Worm (Caenorhabditis elegans) whole organism, late embryonic: ENCODE data around the gene M142.5.

Experiments used
- K02D7.2 ChIP-seq: sonication (generic microtip); optimal IDR thresholded peaks from 2 replicates; lab custom pipeline; 2017; ENCODE audit warnings: mild to moderate bottlenecking, missing genetic modification characterization, missing compliant biosample characterization
- K09A11.1 ChIP-seq: sonication (generic microtip); optimal IDR thresholded peaks from 2 replicates; lab custom pipeline; 2017; ENCODE audit warnings: antibody characterized with exemption, mild to moderate bottlenecking, missing genetic modification characterization, missing compliant biosample characterization; ENCODE audit not compliant: insufficient read depth
- Y22D7AL.16 ChIP-seq: sonication (generic microtip); optimal IDR thresholded peaks from 2 replicates; lab custom pipeline; 2016; ENCODE audit warnings: missing genetic modification characterization, missing compliant biosample characterization
- ceh-14 ChIP-seq: sonication (generic microtip); optimal IDR thresholded peaks from 2 replicates; lab custom pipeline; 2016; ENCODE audit warnings: missing genotype, missing genetic modification characterization, missing compliant biosample characterization
- ceh-18 ChIP-seq: sonication (generic microtip); optimal IDR thresholded peaks from 2 replicates; lab custom pipeline; 2016; ENCODE audit warnings: missing genetic modification characterization, missing compliant biosample characterization
- ceh-24 ChIP-seq: sonication (generic microtip); optimal IDR thresholded peaks from 2 replicates; lab custom pipeline; 2016; ENCODE audit warnings: mild to moderate bottlenecking, missing genetic modification characterization, missing compliant biosample characterization
- ceh-30 ChIP-seq: fragments of 150-350 bp; optimal IDR thresholded peaks from 2 replicates; lab custom pipeline; 2014; ENCODE audit warnings: missing biosample characterization, missing genetic modification characterization
- ceh-31 ChIP-seq: sonication (generic microtip); optimal IDR thresholded peaks from 2 replicates; lab custom pipeline; 2016; ENCODE audit warnings: missing genetic modification characterization, missing compliant biosample characterization
- ceh-34 ChIP-seq: sonication (generic microtip); optimal IDR thresholded peaks from 2 replicates; lab custom pipeline; 2016; ENCODE audit warnings: mild to moderate bottlenecking, missing genetic modification characterization, missing compliant biosample characterization
- ceh-48 ChIP-seq: sonication (generic microtip); optimal IDR thresholded peaks from 2 replicates; lab custom pipeline; 2016; ENCODE audit warnings: missing genetic modification characterization, inconsistent platforms, missing compliant biosample characterization
- che-1 ChIP-seq: sonication (generic microtip); optimal IDR thresholded peaks from 2 replicates; lab custom pipeline; 2016; ENCODE audit warnings: mild to moderate bottlenecking, missing genetic modification characterization, missing compliant biosample characterization
- elt-2 ChIP-seq: sonication (generic microtip); optimal IDR thresholded peaks from 2 replicates; lab custom pipeline; 2016; ENCODE audit warnings: missing genetic modification reagents, missing genetic modification characterization, missing compliant biosample characterization
- elt-4 ChIP-seq: sonication (generic microtip); optimal IDR thresholded peaks from 2 replicates; lab custom pipeline; 2016; ENCODE audit warnings: missing genetic modification characterization, missing compliant biosample characterization
- eyg-1 ChIP-seq: sonication (generic microtip); optimal IDR thresholded peaks from 2 replicates; lab custom pipeline; 2016; ENCODE audit warnings: missing genotype, missing genetic modification characterization, missing compliant biosample characterization
- fax-1 ChIP-seq: sonication (generic microtip); optimal IDR thresholded peaks from 2 replicates; lab custom pipeline; 2016; ENCODE audit warnings: missing genotype, missing genetic modification characterization, missing compliant biosample characterization
- fkh-10 ChIP-seq: fragments of 150-350 bp; optimal IDR thresholded peaks from 2 replicates; lab custom pipeline; 2014; ENCODE audit warnings: missing biosample characterization, missing genetic modification reagents, missing genetic modification characterization
- hlh-13 ChIP-seq: fragments of 200-800 bp; sonication (Bioruptor generic); optimal IDR thresholded peaks from 2 replicates; lab custom pipeline; 2018; ENCODE audit warnings: mild to moderate bottlenecking, missing genetic modification characterization, missing compliant biosample characterization
- hlh-15 ChIP-seq: sonication (generic microtip); optimal IDR thresholded peaks from 2 replicates; lab custom pipeline; 2016; ENCODE audit warnings: missing genetic modification characterization, missing compliant biosample characterization
- hlh-30 ChIP-seq: sonication (generic microtip); optimal IDR thresholded peaks from 2 replicates; lab custom pipeline; 2017; ENCODE audit warnings: antibody characterized with exemption, missing genetic modification characterization, missing compliant biosample characterization; ENCODE audit not compliant: insufficient read depth
- mec-3 ChIP-seq: sonication (generic microtip); optimal IDR thresholded peaks from 2 replicates; lab custom pipeline; 2016; ENCODE audit warnings: borderline replicate concordance, missing genetic modification characterization, missing compliant biosample characterization
- nfya-1 ChIP-seq: sonication (generic microtip); optimal IDR thresholded peaks from 2 replicates; lab custom pipeline; 2017; ENCODE audit warnings: missing genetic modification characterization, mild to moderate bottlenecking, missing compliant biosample characterization, antibody characterized with exemption, moderate library complexity
- odd-2 ChIP-seq: sonication (generic microtip); optimal IDR thresholded peaks from 2 replicates; lab custom pipeline; 2017; ENCODE audit warnings: antibody characterized with exemption, mild to moderate bottlenecking, missing genetic modification characterization, missing compliant biosample characterization
- pat-9 ChIP-seq: fragments of 200-800 bp; sonication (Bioruptor generic); optimal IDR thresholded peaks from 2 replicates; lab custom pipeline; 2018; ENCODE audit warnings: mild to moderate bottlenecking, missing genetic modification characterization, moderate library complexity, missing compliant biosample characterization
- pha-2 ChIP-seq: sonication (generic microtip); optimal IDR thresholded peaks from 2 replicates; lab custom pipeline; 2017; ENCODE audit warnings: mild to moderate bottlenecking, missing genetic modification characterization, missing compliant biosample characterization
- pha-4 ChIP-seq: fragments of 150-350 bp; optimal IDR thresholded peaks from 2 replicates; lab custom pipeline; 2018; ENCODE audit warnings: missing biosample characterization, missing genetic modification reagents, missing genetic modification characterization
- ref-2 ChIP-seq: sonication (generic microtip); optimal IDR thresholded peaks from 2 replicates; lab custom pipeline; 2016; ENCODE audit warnings: missing genetic modification characterization, missing compliant biosample characterization
- rnt-1 ChIP-seq: sonication (generic microtip); optimal IDR thresholded peaks from 2 replicates; lab custom pipeline; 2016; ENCODE audit warnings: missing genetic modification characterization, missing compliant biosample characterization
- sdc-2 ChIP-seq: sonication (generic microtip); optimal IDR thresholded peaks from 2 replicates; lab custom pipeline; 2016; ENCODE audit warnings: missing genotype, missing genetic modification characterization, missing compliant biosample characterization
- sox-2 ChIP-seq: fragments of 200-800 bp; sonication (Bioruptor generic); IDR thresholded peaks from 2 replicates; pipeline ENCODE4 v1.3.6; 2022; ENCODE audit warnings: missing genetic modification reagents, missing genetic modification characterization, missing compliant biosample characterization
- tbx-7 ChIP-seq: sonication (generic microtip); optimal IDR thresholded peaks from 2 replicates; lab custom pipeline; 2016; ENCODE audit warnings: missing genotype, missing genetic modification characterization, missing compliant biosample characterization
- unc-3 ChIP-seq, 2 experiments: fragments of 200-800 bp in 1 of 2; sonication (Bioruptor generic) in 1 of 2; sonication (generic microtip) in 1 of 2; conservative IDR thresholded peaks in 1 of 2; optimal IDR thresholded peaks in 1 of 2; 2 replicates each; pipeline versions ENCODE4 v1.3.6 to Lab custom; 2016 to 2022; ENCODE audit warnings: missing compliant biosample characterization in 2 of 2, missing genetic modification characterization in 2 of 2, missing genetic modification reagents in 1 of 2
- unc-42 ChIP-seq: sonication (generic microtip); optimal IDR thresholded peaks from 2 replicates; lab custom pipeline; 2016; ENCODE audit warnings: missing genotype, missing genetic modification characterization, missing compliant biosample characterization
- unc-55 ChIP-seq: sonication (generic microtip); optimal IDR thresholded peaks from 2 replicates; lab custom pipeline; 2017; ENCODE audit warnings: missing biosample characterization, missing genetic modification reagents, missing genetic modification characterization
- unc-86 ChIP-seq: sonication (generic microtip); optimal IDR thresholded peaks from 2 replicates; lab custom pipeline; 2016; ENCODE audit warnings: missing genetic modification characterization, missing compliant biosample characterization
- ztf-16 ChIP-seq: sonication (generic microtip); optimal IDR thresholded peaks from 2 replicates; lab custom pipeline; 2017; ENCODE audit warnings: missing genetic modification characterization, missing compliant biosample characterization

M142.5 gene

DNA sequence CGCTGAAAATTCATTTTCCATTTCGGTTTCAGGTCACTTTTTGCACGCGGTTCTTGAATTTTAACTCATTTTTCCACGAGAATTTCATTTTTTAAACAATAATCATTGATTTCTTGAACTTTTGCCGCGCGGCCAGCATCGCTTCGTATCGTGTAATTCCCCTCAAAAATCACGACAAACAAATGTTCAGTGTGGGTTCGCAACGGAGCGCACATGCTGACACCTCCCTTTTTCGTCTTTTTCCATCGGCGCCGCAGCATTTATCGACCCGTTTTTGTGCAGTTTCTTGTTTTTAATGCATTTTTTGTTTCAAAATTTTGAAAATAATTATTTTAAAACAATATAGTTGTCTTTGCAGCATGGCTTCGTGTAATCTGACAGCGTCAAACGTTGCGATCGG is at the start of gene M142.5:
Gene M142.5 (plus strand): TSS at position 352 of the 400 bp plus-strand sequence.
- TF ChIP-seq pha-4 (tag; lab: Kevin White, UChicago) (no peak), ceh-14 (tag; lab: Kevin White, UChicago) (no peak), sdc-2 (tag; lab: Kevin White, UChicago) (no peak), sox-2 (GFP tag; lab: Robert Waterston, UW) (no peak), ceh-31 (peak; percentile 7)
- TF ChIP-seq, all 69 proteins: peak for 1

DNA sequence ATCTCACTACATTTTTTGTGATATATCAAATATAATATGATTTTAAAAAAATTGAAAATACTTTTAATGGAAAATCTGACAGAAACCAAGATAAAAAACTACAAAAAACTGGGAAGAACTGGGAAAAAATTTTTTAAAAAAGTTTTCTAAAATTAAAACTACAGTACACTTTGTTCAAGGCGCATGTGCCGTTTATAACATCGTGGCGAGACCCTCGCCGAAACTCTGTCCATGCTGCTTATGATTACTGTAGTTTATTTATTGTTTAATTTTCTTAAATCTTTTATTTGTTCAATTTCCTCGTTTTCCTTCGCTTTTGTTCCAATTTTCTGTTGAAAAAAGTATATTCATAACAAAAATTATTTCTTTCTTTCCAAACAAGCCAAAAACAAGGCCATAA is 49.5 kb upstream of the M142.5 start, which contains the start of gene athp-1:
Gene athp-1 (plus strand): TSS at position 305 of the 400 bp plus-strand sequence.
- TF ChIP-seq rnt-1 = no peak
- TF ChIP-seq sdc-2 (tag; lab: Kevin White, UChicago) = no peak
- TF ChIP-seq unc-55 (GFP tag; lab: Kevin White, UChicago) = no peak
- no peak for TF ChIP-seq elt-2 (tag; lab: Kevin White, UChicago)
- no peak for TF ChIP-seq hlh-30 (tag; lab: Kevin White, UChicago)
- no peak for TF ChIP-seq hlh-13 (GFP tag; lab: Kevin White, UChicago)
- TF ChIP-seq fkh-10 (GFP tag; lab: Kevin White, UChicago) = no peak
- no peak for TF ChIP-seq odd-2
- TF ChIP-seq ztf-16 = no peak
- no peak for TF ChIP-seq ceh-31

DNA sequence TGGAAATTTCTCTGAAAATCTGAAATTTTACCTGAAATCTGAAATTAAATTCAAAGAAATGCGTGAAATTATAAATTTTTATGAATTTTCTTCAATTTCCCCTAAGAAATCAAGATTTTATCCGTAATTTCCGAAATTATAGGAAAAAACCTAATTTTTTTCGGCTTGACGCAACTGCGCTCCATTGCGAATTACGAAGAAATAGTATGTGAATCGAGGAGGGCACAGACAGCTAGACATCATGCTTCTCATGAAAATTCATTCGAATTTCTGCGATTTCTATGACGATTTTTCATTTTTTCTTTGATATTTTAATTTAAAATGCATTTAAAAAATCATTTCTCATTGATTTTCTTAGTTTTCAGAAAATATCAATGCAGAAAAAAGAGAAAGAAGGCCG is 49.0 kb upstream of the M142.5 start:
- TF ChIP-seq tbx-7 (tag; lab: Kevin White, UChicago) (no peak), ceh-34 (tag; lab: Kevin White, UChicago) (no peak), ref-2 (tag; lab: Kevin White, UChicago) (no peak), hlh-15 (tag; lab: Kevin White, UChicago) (no peak), ceh-31 (peak; percentile 39), ceh-14 (tag; lab: Kevin White, UChicago) (no peak), elt-2 (tag; lab: Kevin White, UChicago) (no peak), K09A11.1 (tag; lab: Kevin White, UChicago) (no peak), unc-42 (tag; lab: Kevin White, UChicago) (peak; percentile 87), unc-86 (tag; lab: Kevin White, UChicago) (no peak), che-1 (tag; lab: Kevin White, UChicago) (no peak), ceh-18 (tag; lab: Kevin White, UChicago) (peak; percentile 8), fax-1 (no peak), Y22D7AL.16 (tag; lab: Kevin White, UChicago) (no peak), K02D7.2 (tag; lab: Kevin White, UChicago) (no peak), pat-9 (tag; lab: Kevin White, UChicago) (no peak), mec-3 (tag; lab: Kevin White, UChicago) (no peak), rnt-1 (no peak), sdc-2 (tag; lab: Kevin White, UChicago) (no peak), pha-2 (tag; lab: Kevin White, UChicago) (no peak), ceh-24 (no peak), nfya-1 (peak; percentile 59), fkh-10 (GFP tag; lab: Kevin White, UChicago) (no peak), unc-55 (GFP tag; lab: Kevin White, UChicago) (peak; percentile 24), unc-3 (GFP tag; conservative IDR thresholded peaks at IDR 0.05; lab: Robert Waterston, UW) (no peak), unc-3 (tag; optimal IDR thresholded peaks at IDR 0.05; lab: Kevin White, UChicago) (no peak), ceh-48 (tag; lab: Kevin White, UChicago) (peak; percentile 9)

DNA sequence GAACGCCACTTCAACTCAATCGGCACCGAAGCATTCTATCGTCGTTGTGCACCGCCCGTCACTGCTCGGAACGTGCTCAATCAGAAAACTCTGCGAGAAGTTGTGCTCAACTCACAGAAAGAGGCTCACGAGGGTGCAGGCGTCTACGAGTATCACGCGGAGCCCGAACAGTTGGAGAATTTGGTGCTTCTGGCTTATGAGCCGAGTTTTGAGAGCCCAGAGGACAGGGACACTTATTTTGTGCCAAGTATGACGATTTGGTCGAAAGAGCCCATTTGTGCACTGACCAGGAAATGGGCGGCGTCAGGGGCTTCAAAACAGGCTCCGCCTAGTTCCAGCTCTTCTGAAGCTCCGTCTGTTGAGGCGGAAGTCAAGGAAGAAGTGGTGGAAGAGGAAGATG is 42.2 kb upstream of the M142.5 start:
- TF ChIP-seq eyg-1 (tag; lab: Kevin White, UChicago) = no peak
- TF ChIP-seq ceh-14 (tag; lab: Kevin White, UChicago) = no peak
- TF ChIP-seq unc-42 (tag; lab: Kevin White, UChicago) = no peak
- peak; percentile 16 for TF ChIP-seq elt-4
- TF ChIP-seq pha-4 (tag; lab: Kevin White, UChicago) = no peak
- TF ChIP-seq ceh-30 = no peak
- TF ChIP-seq, all 69 proteins: peak for 1
